Worm (Caenorhabditis elegans) whole organism, L1 larva: ENCODE measurements around the gene srh-291.

Experiments used
- C04F5.9 ChIP-seq: sonication (generic microtip); optimal IDR thresholded peaks from 2 replicates; lab custom pipeline; 2016; ENCODE audit warnings: missing genetic modification characterization, missing compliant biosample characterization
- C16A3.4 ChIP-seq: fragments of 150-350 bp; optimal IDR thresholded peaks from 2 replicates; lab custom pipeline; 2014; ENCODE audit warnings: missing biosample characterization, missing genetic modification characterization
- alr-1 ChIP-seq: fragments of 200-800 bp; sonication (Bioruptor generic); optimal IDR thresholded peaks from 2 replicates; lab custom pipeline; 2018; ENCODE audit warnings: borderline replicate concordance, mild to moderate bottlenecking, missing genetic modification characterization, missing compliant biosample characterization
- ceh-63 ChIP-seq: fragments of 200-800 bp; sonication (Bioruptor generic); optimal IDR thresholded peaks from 2 replicates; lab custom pipeline; 2018; ENCODE audit warnings: mild to moderate bottlenecking, missing genetic modification characterization, missing compliant biosample characterization
- ceh-82 ChIP-seq, 3 experiments: fragments of 150-350 bp in 1 of 3; sonication (generic microtip) in 2 of 3; optimal IDR thresholded peaks; 2 replicates each; lab custom pipeline; 2014 to 2017; ENCODE audit warnings: missing biosample characterization in 3 of 3, missing genetic modification characterization in 3 of 3
- ceh-88 ChIP-seq: fragments of 200-800 bp; sonication (Bioruptor generic); IDR thresholded peaks from 2 replicates; pipeline ENCODE4 v1.3.6; 2022; ENCODE audit warnings: missing genetic modification characterization, missing compliant biosample characterization
- ceh-90 ChIP-seq: sonication (generic microtip); optimal IDR thresholded peaks from 2 replicates; lab custom pipeline; 2016; ENCODE audit warnings: missing genetic modification characterization, missing compliant biosample characterization
- dpl-1 ChIP-seq, 3 experiments: fragments of 150-350 bp in 2 of 3; sonication (generic microtip) in 1 of 3; optimal IDR thresholded peaks; 2 replicates each; lab custom pipeline; 2014 to 2017; ENCODE audit warnings: missing biosample characterization in 3 of 3, missing genetic modification characterization in 3 of 3, missing genetic modification reagents in 3 of 3
- efl-1 ChIP-seq, 4 experiments: fragments of 150-350 bp; optimal IDR thresholded peaks in 3 of 4; peaks in 1 of 4; 1 replicate in 1 of 4; 2 replicates in 3 of 4; lab custom pipeline; 2014; ENCODE audit warnings: missing biosample characterization in 2 of 4, missing genetic modification characterization in 2 of 4, missing genetic modification reagents in 2 of 4
- egl-13 ChIP-seq: sonication (generic microtip); optimal IDR thresholded peaks from 2 replicates; lab custom pipeline; 2016; ENCODE audit warnings: missing genotype, missing genetic modification reagents, missing genetic modification characterization, missing compliant biosample characterization
- egl-27 ChIP-seq, 2 experiments: fragments of 150-350 bp in 1 of 2; sonication (generic microtip); optimal IDR thresholded peaks; 3 replicates each; lab custom pipeline; 2017 to 2018; ENCODE audit warnings: missing biosample characterization in 2 of 2, missing genetic modification characterization in 2 of 2, missing genetic modification reagents in 2 of 2
- elt-2 ChIP-seq: sonication (generic microtip); optimal IDR thresholded peaks from 2 replicates; lab custom pipeline; 2016; ENCODE audit warnings: missing genetic modification characterization, mild to moderate bottlenecking, inconsistent platforms, missing compliant biosample characterization, missing genetic modification reagents
- fkh-8 ChIP-seq: sonication (generic microtip); optimal IDR thresholded peaks from 2 replicates; lab custom pipeline; 2016; ENCODE audit warnings: mild to moderate bottlenecking, missing genetic modification characterization, missing compliant biosample characterization
- jun-1 ChIP-seq: fragments of 150-350 bp; optimal IDR thresholded peaks from 2 replicates; lab custom pipeline; 2014; ENCODE audit warnings: missing biosample characterization, missing genetic modification reagents, missing genetic modification characterization
- lin-13 ChIP-seq: fragments of 150-350 bp; optimal IDR thresholded peaks from 2 replicates; lab custom pipeline; 2014; ENCODE audit warnings: missing biosample characterization, missing genetic modification reagents, missing genetic modification characterization
- lin-15B ChIP-seq: fragments of 150-350 bp; sonication (generic microtip); optimal IDR thresholded peaks from 3 replicates; lab custom pipeline; 2014; ENCODE audit warnings: missing biosample characterization, missing genetic modification characterization
- lin-39 ChIP-seq: fragments of 150-350 bp; optimal IDR thresholded peaks from 2 replicates; lab custom pipeline; 2014; ENCODE audit warnings: missing biosample characterization, missing genetic modification reagents, missing genetic modification characterization
- lir-3 ChIP-seq: sonication (generic microtip); optimal IDR thresholded peaks from 2 replicates; lab custom pipeline; 2016; ENCODE audit warnings: mild to moderate bottlenecking, missing genetic modification characterization, moderate library complexity, missing compliant biosample characterization; ENCODE audit not compliant: poor library complexity
- mab-9 ChIP-seq: fragments of 200-800 bp; sonication (Bioruptor generic); IDR thresholded peaks from 2 replicates; pipeline ENCODE4 v1.3.6; 2022; ENCODE audit warnings: missing genetic modification reagents, missing genetic modification characterization, missing compliant biosample characterization
- mep-1 ChIP-seq: fragments of 150-350 bp; optimal IDR thresholded peaks from 2 replicates; lab custom pipeline; 2014; ENCODE audit warnings: missing biosample characterization, missing genetic modification characterization
- nhr-12 ChIP-seq: sonication (generic microtip); optimal IDR thresholded peaks from 2 replicates; lab custom pipeline; 2017; ENCODE audit warnings: missing biosample characterization, missing genetic modification characterization
- nhr-19 ChIP-seq: fragments of 200-800 bp; sonication (Bioruptor generic); conservative IDR thresholded peaks from 2 replicates; pipeline ENCODE4 v1.3.6; 2022; ENCODE audit warnings: missing genetic modification characterization, missing compliant biosample characterization
- nhr-28 ChIP-seq: fragments of 150-350 bp; optimal IDR thresholded peaks from 2 replicates; lab custom pipeline; 2014; ENCODE audit warnings: missing biosample characterization, missing genetic modification characterization
- nhr-84 ChIP-seq: sonication (generic microtip); optimal IDR thresholded peaks from 2 replicates; lab custom pipeline; 2017; ENCODE audit warnings: missing biosample characterization, missing genetic modification characterization
- pax-3 ChIP-seq: fragments of 200-800 bp; sonication (Bioruptor generic); optimal IDR thresholded peaks from 2 replicates; lab custom pipeline; 2018; ENCODE audit warnings: mild to moderate bottlenecking, missing genetic modification characterization, moderate library complexity, missing compliant biosample characterization
- skn-1 ChIP-seq: fragments of 150-350 bp; optimal IDR thresholded peaks from 2 replicates; lab custom pipeline; 2014; ENCODE audit warnings: missing biosample characterization, missing genetic modification characterization
- snpc-4 ChIP-seq: fragments of 150-350 bp; optimal IDR thresholded peaks from 2 replicates; lab custom pipeline; 2014; ENCODE audit warnings: missing biosample characterization, missing genetic modification characterization
- snu-23 ChIP-seq: sonication (generic microtip); optimal IDR thresholded peaks from 2 replicates; lab custom pipeline; 2016; ENCODE audit warnings: missing genetic modification characterization, missing compliant biosample characterization
- sox-4 ChIP-seq: sonication (generic microtip); optimal IDR thresholded peaks from 2 replicates; lab custom pipeline; 2016; ENCODE audit warnings: missing genetic modification characterization, missing compliant biosample characterization
- sup-37 ChIP-seq: fragments of 200-800 bp; sonication (Bioruptor generic); optimal IDR thresholded peaks from 2 replicates; lab custom pipeline; 2018; ENCODE audit warnings: mild to moderate bottlenecking, missing genetic modification characterization, missing compliant biosample characterization
- swsn-7 ChIP-seq: sonication (generic microtip); optimal IDR thresholded peaks from 2 replicates; lab custom pipeline; 2016; ENCODE audit warnings: missing genetic modification characterization, missing compliant biosample characterization
- tlp-1 ChIP-seq: fragments of 150-350 bp; optimal IDR thresholded peaks from 2 replicates; lab custom pipeline; 2014; ENCODE audit warnings: missing biosample characterization, missing genetic modification characterization
- unc-130 ChIP-seq: fragments of 150-350 bp; optimal IDR thresholded peaks from 2 replicates; lab custom pipeline; 2017; ENCODE audit warnings: missing biosample characterization, missing genetic modification characterization, inconsistent platforms
- unc-30 ChIP-seq: sonication (generic microtip); optimal IDR thresholded peaks from 2 replicates; lab custom pipeline; 2017; ENCODE audit warnings: missing biosample characterization, missing genetic modification characterization
- unc-86 ChIP-seq: sonication (generic microtip); optimal IDR thresholded peaks from 2 replicates; lab custom pipeline; 2016; ENCODE audit warnings: missing genetic modification characterization, missing compliant biosample characterization
- xbp-1 ChIP-seq: sonication (generic microtip); optimal IDR thresholded peaks from 2 replicates; lab custom pipeline; 2016; ENCODE audit warnings: missing genetic modification characterization, missing compliant biosample characterization
- zip-4 ChIP-seq: fragments of 200-800 bp; sonication (Bioruptor generic); optimal IDR thresholded peaks from 2 replicates; lab custom pipeline; 2018; ENCODE audit warnings: mild to moderate bottlenecking, missing genetic modification characterization, moderate library complexity, missing compliant biosample characterization

The srh-291 gene

ce11 chrV:17805323-17805722, at the start of gene srh-291:
TSS of gene srh-291 (plus strand) at chrV:17805623.
- TF ChIP-seq snu-23 (GFP tag; lab: Kevin White, UChicago): no peak
- TF ChIP-seq sup-37 (GFP tag; lab: Kevin White, UChicago): no peak
- no peak for TF ChIP-seq lin-15B (tag; lab: Kevin White, UChicago)
- no peak for TF ChIP-seq xbp-1 (tag; lab: Kevin White, UChicago)
- TF ChIP-seq efl-1 (optimal IDR thresholded peaks at IDR 0.05; lab: Kevin White, UChicago): no peak
- peak in 1 of 2 experiments; percentile 64 for TF ChIP-seq efl-1 (GFP tag; optimal IDR thresholded peaks at IDR 0.05 in 1 of 2; lab: Kevin White, UChicago)
- TF ChIP-seq elt-2: no peak
- TF ChIP-seq, all 84 proteins: peak for 1

- TF ChIP-seq jun-1 (tag; lab: Kevin White, UChicago): no peak
- no peak for TF ChIP-seq ceh-63 (GFP tag; lab: Kevin White, UChicago)
Observed at ce11 chrV:17765077-17765476, 40.3 kb upstream of the srh-291 start, which contains the start of the genes C47A10.16 and srh-283. TSS of gene C47A10.16 (minus strand) at chrV:17765177. TSS of gene srh-283 (plus strand) at chrV:17765348.

ce11 chrV:17767249-17767648, 38.2 kb upstream of the srh-291 start, which contains the start of gene srh-284:
TSS of gene srh-284 (plus strand) at chrV:17767549.
- TF ChIP-seq lin-13 (GFP tag; lab: Kevin White, UChicago): no peak
- no peak for TF ChIP-seq zip-4
- no peak for TF ChIP-seq jun-1 (tag; lab: Kevin White, UChicago)
- no peak for TF ChIP-seq C16A3.4 (tag; lab: Kevin White, UChicago)
- no peak for TF ChIP-seq ceh-90 (tag; lab: Kevin White, UChicago)
- TF ChIP-seq dpl-1 (GFP tag; optimal IDR thresholded peaks at IDR 0.05; lab: Kevin White, UChicago): no peak
- TF ChIP-seq lir-3: no peak
- TF ChIP-seq ceh-63 (GFP tag; lab: Kevin White, UChicago): no peak
- no peak for TF ChIP-seq egl-27 (tag; optimal IDR thresholded peaks at IDR 0.05; lab: Kevin White, UChicago)
- TF ChIP-seq nhr-19 (GFP tag; lab: Robert Waterston, UW): no peak
- no peak for TF ChIP-seq swsn-7
- no peak for TF ChIP-seq alr-1 (tag; lab: Kevin White, UChicago)
- TF ChIP-seq unc-30: no peak
- no peak for TF ChIP-seq skn-1 (tag; lab: Kevin White, UChicago)
- TF ChIP-seq ceh-88 (GFP tag; lab: Robert Waterston, UW): no peak
- TF ChIP-seq mab-9 (GFP tag; lab: Robert Waterston, UW): no peak
- TF ChIP-seq nhr-12: no peak

ce11 chrV:17767768-17768167, 37.7 kb upstream of the srh-291 start:
- TF ChIP-seq C04F5.9 (no peak), nhr-19 (GFP tag; lab: Robert Waterston, UW) (no peak), mep-1 (no peak), unc-130 (no peak), dpl-1 (GFP tag; optimal IDR thresholded peaks at IDR 0.05; lab: Kevin White, UChicago) (no peak), nhr-28 (no peak), efl-1 (optimal IDR thresholded peaks at IDR 0.05; lab: Kevin White, UChicago) (no peak), efl-1 (GFP tag; optimal IDR thresholded peaks at IDR 0.05 in 1 of 2; lab: Kevin White, UChicago) (no peak), ceh-82 (tag; optimal IDR thresholded peaks at IDR 0.05; lab: Kevin White, UChicago) (no peak), egl-13 (tag; lab: Kevin White, UChicago) (no peak), lin-13 (GFP tag; lab: Kevin White, UChicago) (no peak), lin-39 (tag; lab: Kevin White, UChicago) (no peak), sox-4 (tag; lab: Kevin White, UChicago) (no peak), pax-3 (no peak), snpc-4 (tag; lab: Kevin White, UChicago) (no peak), tlp-1 (tag; lab: Kevin White, UChicago) (no peak), nhr-84 (tag; lab: Kevin White, UChicago) (no peak), unc-86 (tag; lab: Kevin White, UChicago) (no peak), C16A3.4 (tag; lab: Kevin White, UChicago) (no peak), fkh-8 (tag; lab: Kevin White, UChicago) (no peak), swsn-7 (no peak)
- TF ChIP-seq, all 84 proteins: peak for 0
